Fruit fly (Drosophila melanogaster) whole organism, wandering third instar larva: ENCODE data around the gene CG32459.

Experiments used
- Abd-B ChIP-seq: fragments of >200 bp; optimal IDR thresholded peaks from 2 replicates; lab custom pipeline; 2017; ENCODE audit warnings: missing biosample characterization, missing genetic modification characterization
- CG32264 ChIP-seq: fragments of 200-800 bp; sonication (Bioruptor generic); optimal IDR thresholded peaks from 2 replicates; lab custom pipeline; 2016; ENCODE audit warnings: missing biosample characterization, missing genetic modification characterization
- CG9705 ChIP-seq: fragments of 200-800 bp; sonication (Bioruptor generic); optimal IDR thresholded peaks from 2 replicates; lab custom pipeline; 2018; ENCODE audit warnings: missing biosample characterization, mild to moderate bottlenecking, missing genetic modification characterization
- CrebA ChIP-seq: fragments of 200-800 bp; sonication (Bioruptor generic); optimal IDR thresholded peaks from 2 replicates; lab custom pipeline; 2016; ENCODE audit warnings: missing biosample characterization, mild to moderate bottlenecking, missing genetic modification characterization, borderline replicate concordance
- Dif ChIP-seq: fragments of 200-275, 200-300 bp; sonication (Bioruptor generic); optimal IDR thresholded peaks from 2 replicates; lab custom pipeline; 2018; ENCODE audit warnings: missing biosample characterization, missing genetic modification characterization; ENCODE audit not compliant: partially characterized antibody
- HLH106 ChIP-seq: fragments of 200-800 bp; optimal IDR thresholded peaks from 3 replicates; lab custom pipeline; 2019; ENCODE audit warnings: missing biosample characterization, mild to moderate bottlenecking, missing genetic modification characterization, moderate library complexity
- Hnf4 ChIP-seq: fragments of 200-800 bp; sonication (Bioruptor generic); optimal IDR thresholded peaks from 2 replicates; lab custom pipeline; 2016; ENCODE audit warnings: missing biosample characterization, mild to moderate bottlenecking, missing genetic modification characterization
- Hr83 ChIP-seq: fragments of 200-300 bp; sonication (Bioruptor generic); optimal IDR thresholded peaks from 2 replicates; lab custom pipeline; 2016; ENCODE audit warnings: missing biosample characterization, mild to moderate bottlenecking, missing genetic modification characterization, moderate library complexity; ENCODE audit not compliant: poor library complexity, severe bottlenecking
- Jra ChIP-seq: sonication (Bioruptor generic); optimal IDR thresholded peaks from 2 replicates; lab custom pipeline; 2016; ENCODE audit warnings: missing biosample characterization, missing genetic modification characterization
- Mio ChIP-seq: sonication (Bioruptor generic); optimal IDR thresholded peaks from 2 replicates; lab custom pipeline; 2016; ENCODE audit warnings: missing biosample characterization, missing genetic modification characterization
- Myc ChIP-seq: fragments of >200 bp; optimal IDR thresholded peaks from 2 replicates; lab custom pipeline; 2017
- N ChIP-seq: fragments of >200 bp; optimal IDR thresholded peaks from 2 replicates; lab custom pipeline; 2018; ENCODE audit warnings: missing biosample characterization, missing external identifiers, missing genetic modification characterization
- OdsH ChIP-seq: fragments of 200-800 bp; sonication (Bioruptor generic); optimal IDR thresholded peaks from 2 replicates; lab custom pipeline; 2016; ENCODE audit warnings: missing biosample characterization, mild to moderate bottlenecking, missing genetic modification characterization
- Rel ChIP-seq, 2 experiments: fragments of 200-800 bp; sonication (Bioruptor generic) in 1 of 2; optimal IDR thresholded peaks; 2 replicates in 1 of 2; 3 replicates in 1 of 2; lab custom pipeline; 2016 to 2019; ENCODE audit warnings: mild to moderate bottlenecking in 2 of 2, missing biosample characterization in 2 of 2, missing genetic modification characterization in 2 of 2, moderate library complexity in 1 of 2
- Sp1 ChIP-seq: fragments of 200-800 bp; sonication (Bioruptor generic); optimal IDR thresholded peaks from 3 replicates; lab custom pipeline; 2019; ENCODE audit warnings: missing biosample characterization, mild to moderate bottlenecking, missing genetic modification characterization, moderate library complexity
- Vsx2 ChIP-seq: fragments of 200-300, 225-300 bp; sonication (Bioruptor generic); optimal IDR thresholded peaks from 2 replicates; lab custom pipeline; 2018; ENCODE audit warnings: missing biosample characterization, missing genetic modification characterization; ENCODE audit not compliant: partially characterized antibody
- br ChIP-seq: fragments of 200-800 bp; sonication (Bioruptor generic); optimal IDR thresholded peaks from 2 replicates; lab custom pipeline; 2016; ENCODE audit warnings: missing biosample characterization, missing genetic modification characterization
- brk ChIP-seq: fragments of 200-800 bp; sonication (Bioruptor generic); optimal IDR thresholded peaks from 2 replicates; lab custom pipeline; 2016; ENCODE audit warnings: missing biosample characterization, mild to moderate bottlenecking, missing genetic modification characterization
- dsf ChIP-seq: sonication (Bioruptor generic); optimal IDR thresholded peaks from 2 replicates; lab custom pipeline; 2016; ENCODE audit warnings: missing biosample characterization, missing genetic modification characterization, borderline replicate concordance
- ey ChIP-seq: fragments of 200-800 bp; sonication (Bioruptor generic); optimal IDR thresholded peaks from 2 replicates; lab custom pipeline; 2016; ENCODE audit warnings: missing biosample characterization, missing genetic modification characterization
- foxo ChIP-seq, 2 experiments: fragments of 200-800 bp; sonication (Bioruptor generic); optimal IDR thresholded peaks; 2 replicates in 1 of 2; 3 replicates in 1 of 2; lab custom pipeline; 2016 to 2017; ENCODE audit warnings: missing biosample characterization in 2 of 2, missing genetic modification characterization in 2 of 2
- fru ChIP-seq: fragments of 200-800 bp; sonication (Bioruptor generic); optimal IDR thresholded peaks from 3 replicates; lab custom pipeline; 2016; ENCODE audit warnings: missing biosample characterization, mild to moderate bottlenecking, missing genetic modification characterization
- lola ChIP-seq: fragments of >200 bp; optimal IDR thresholded peaks from 2 replicates; lab custom pipeline; 2017; ENCODE audit warnings: missing biosample characterization, missing genetic modification characterization
- pan ChIP-seq: fragments of >200 bp; optimal IDR thresholded peaks from 2 replicates; lab custom pipeline; 2017
- psq ChIP-seq: fragments of 200-800 bp; sonication (Bioruptor generic); optimal IDR thresholded peaks from 3 replicates; lab custom pipeline; 2017; ENCODE audit warnings: missing biosample characterization, mild to moderate bottlenecking, missing genetic modification characterization, moderate library complexity
- rgr ChIP-seq: fragments of 200-800 bp; sonication (Bioruptor generic); optimal IDR thresholded peaks from 3 replicates; lab custom pipeline; 2016; ENCODE audit warnings: missing biosample characterization, mild to moderate bottlenecking, missing genetic modification characterization
- sv ChIP-seq: fragments of 200-800 bp; sonication (Bioruptor generic); optimal IDR thresholded peaks from 3 replicates; lab custom pipeline; 2016; ENCODE audit warnings: missing biosample characterization, missing genetic modification characterization
- tai ChIP-seq: sonication (Bioruptor generic); optimal IDR thresholded peaks from 2 replicates; lab custom pipeline; 2016; ENCODE audit warnings: missing biosample characterization, missing genetic modification characterization
- woc ChIP-seq: sonication (Bioruptor generic); optimal IDR thresholded peaks from 2 replicates; lab custom pipeline; 2016; ENCODE audit warnings: missing biosample characterization, mild to moderate bottlenecking, missing genetic modification characterization

Gene CG32459

dm6 chr3L:22878723-22879343, 23.0 kb upstream of the CG32459 start, which contains the start of the genes Chro and Ssl1 (continued):
- TF ChIP-seq CG9705 (GFP tag; lab: Kevin White, UChicago) = peak; percentile 99
- peak; percentile 100 for TF ChIP-seq fru (GFP tag; lab: Kevin White, UChicago)
- peak; percentile 39 for TF ChIP-seq Dif (GFP tag; lab: Kevin White, UChicago)
- TF ChIP-seq rgr (GFP tag; lab: Kevin White, UChicago) = peak; percentile 100
- TF ChIP-seq Abd-B (GFP tag; lab: Kevin White, UChicago) = no peak
- peak; percentile 99 for TF ChIP-seq Rel (GFP tag; optimal IDR thresholded peaks at IDR 0.05; lab: Kevin White, UChicago)
- TF ChIP-seq Rel (tag; optimal IDR thresholded peaks at IDR 0.05; lab: Kevin White, UChicago) = peak; percentile 94

dm6 chr3L:22877934-22878333, 22.1 kb upstream of the CG32459 start:
- TF ChIP-seq br = no peak
- no peak for TF ChIP-seq Hnf4 (GFP tag; lab: Kevin White, UChicago)
- TF ChIP-seq rgr (GFP tag; lab: Kevin White, UChicago) = peak; percentile 8
- TF ChIP-seq CG9705 (GFP tag; lab: Kevin White, UChicago) = no peak
- TF ChIP-seq Rel (GFP tag; optimal IDR thresholded peaks at IDR 0.05; lab: Kevin White, UChicago) = no peak
- TF ChIP-seq Rel (tag; optimal IDR thresholded peaks at IDR 0.05; lab: Kevin White, UChicago) = peak; percentile 47
- TF ChIP-seq CrebA (GFP tag; lab: Kevin White, UChicago) = no peak
- no peak for TF ChIP-seq ey (GFP tag; lab: Kevin White, UChicago)
- TF ChIP-seq sv (GFP tag; lab: Kevin White, UChicago) = no peak
- TF ChIP-seq Myc (lab: Kevin White, UChicago) = peak; percentile 66
- no peak for TF ChIP-seq woc (GFP tag; lab: Kevin White, UChicago)
- TF ChIP-seq pan (lab: Kevin White, UChicago) = no peak
- no peak for TF ChIP-seq foxo (GFP tag; optimal IDR thresholded peaks at IDR 0.05; lab: Kevin White, UChicago)
- no peak for TF ChIP-seq Abd-B (GFP tag; lab: Kevin White, UChicago)
- TF ChIP-seq Sp1 (GFP tag; lab: Kevin White, UChicago) = no peak
- TF ChIP-seq psq (GFP tag; lab: Kevin White, UChicago) = no peak
- no peak for TF ChIP-seq HLH106 (tag; lab: Kevin White, UChicago)
- TF ChIP-seq Hr83 (GFP tag; lab: Kevin White, UChicago) = peak; percentile 34
- TF ChIP-seq lola = no peak
- no peak for TF ChIP-seq dsf (GFP tag; lab: Kevin White, UChicago)
- TF ChIP-seq OdsH = peak; percentile 0
- TF ChIP-seq brk (GFP tag; lab: Kevin White, UChicago) = no peak
- no peak for TF ChIP-seq tai

dm6 chr3L:22871845-22872361, 16.0 kb upstream of the CG32459 start, which contains the start of the genes CG11109 and Arf1:
TSS of gene CG11109 (plus strand) at chr3L:22872200.
TSS of gene Arf1 (minus strand) at chr3L:22872231.
- TF ChIP-seq psq (GFP tag; lab: Kevin White, UChicago) (no peak), fru (GFP tag; lab: Kevin White, UChicago) (peak; percentile 63), dsf (GFP tag; lab: Kevin White, UChicago) (no peak), Myc (lab: Kevin White, UChicago) (peak; percentile 44), Mio (GFP tag; lab: Kevin White, UChicago) (no peak), Hr83 (GFP tag; lab: Kevin White, UChicago) (peak; percentile 60), rgr (GFP tag; lab: Kevin White, UChicago) (peak; percentile 16), Dif (GFP tag; lab: Kevin White, UChicago) (no peak), pan (lab: Kevin White, UChicago) (no peak), Vsx2 (GFP tag; lab: Kevin White, UChicago) (no peak), Jra (GFP tag; lab: Kevin White, UChicago) (peak; percentile 48), Hnf4 (GFP tag; lab: Kevin White, UChicago) (no peak), N (GFP tag; lab: Kevin White, UChicago) (no peak), CG32264 (GFP tag; lab: Kevin White, UChicago) (no peak), Rel (GFP tag; optimal IDR thresholded peaks at IDR 0.05; lab: Kevin White, UChicago) (no peak), Rel (tag; optimal IDR thresholded peaks at IDR 0.05; lab: Kevin White, UChicago) (peak; percentile 40), Sp1 (GFP tag; lab: Kevin White, UChicago) (peak; percentile 36)
